Worm (Caenorhabditis elegans) whole organism, early embryonic: ENCODE data around the gene cisd-1.

Experiments used
- B0310.2 ChIP-seq: sonication (generic microtip); optimal IDR thresholded peaks from 2 replicates; lab custom pipeline; 2016; ENCODE audit warnings: mild to moderate bottlenecking, missing genetic modification characterization, missing compliant biosample characterization
- F13C5.2 ChIP-seq: sonication (generic microtip); optimal IDR thresholded peaks from 2 replicates; lab custom pipeline; 2017; ENCODE audit warnings: mild to moderate bottlenecking, missing genetic modification characterization, inconsistent platforms, missing compliant biosample characterization
- aly-1 ChIP-seq: sonication (generic microtip); optimal IDR thresholded peaks from 2 replicates; lab custom pipeline; 2016; ENCODE audit warnings: missing genetic modification characterization, missing compliant biosample characterization
- ama-1 ChIP-seq: fragments of 150-350 bp; optimal IDR thresholded peaks from 2 replicates; lab custom pipeline; 2014
- ceh-13 ChIP-seq: fragments of 200-800 bp; sonication (Bioruptor generic); optimal IDR thresholded peaks from 2 replicates; lab custom pipeline; 2018; ENCODE audit warnings: mild to moderate bottlenecking, missing genetic modification characterization, missing compliant biosample characterization
- ceh-36 ChIP-seq: sonication (generic microtip); optimal IDR thresholded peaks from 2 replicates; lab custom pipeline; 2016; ENCODE audit warnings: missing genetic modification characterization, inconsistent platforms, missing compliant biosample characterization
- ets-7 ChIP-seq: sonication (generic microtip); optimal IDR thresholded peaks from 2 replicates; lab custom pipeline; 2016; ENCODE audit warnings: missing genotype, missing genetic modification characterization, missing compliant biosample characterization
- flt-1 ChIP-seq: fragments of 200-800 bp; sonication (Bioruptor generic); IDR thresholded peaks from 2 replicates; pipeline ENCODE4 v1.3.6; 2022; ENCODE audit warnings: missing genetic modification characterization, missing compliant biosample characterization
- hmbx-1 ChIP-seq: sonication (generic microtip); optimal IDR thresholded peaks from 2 replicates; lab custom pipeline; 2016; ENCODE audit warnings: mild to moderate bottlenecking, missing genetic modification characterization, missing compliant biosample characterization
- hmg-4 ChIP-seq: fragments of 200-800 bp; sonication (Bioruptor generic); optimal IDR thresholded peaks from 2 replicates; lab custom pipeline; 2018; ENCODE audit warnings: mild to moderate bottlenecking, missing genetic modification characterization, missing compliant biosample characterization
- hnd-1 ChIP-seq: sonication (generic microtip); optimal IDR thresholded peaks from 2 replicates; lab custom pipeline; 2016; ENCODE audit warnings: missing genetic modification characterization, missing compliant biosample characterization
- pes-1 ChIP-seq: fragments of 200-800 bp; sonication (Bioruptor generic); IDR thresholded peaks from 2 replicates; pipeline ENCODE4 v1.3.6; 2022; ENCODE audit warnings: missing genetic modification reagents, missing genetic modification characterization, missing compliant biosample characterization
- scrt-1 ChIP-seq: fragments of 200-800 bp; sonication (Bioruptor generic); IDR thresholded peaks from 2 replicates; pipeline ENCODE4 v1.3.6; 2022; ENCODE audit warnings: missing genetic modification characterization, missing compliant biosample characterization
- sea-1 ChIP-seq: fragments of 200-800 bp; sonication (Bioruptor generic); conservative IDR thresholded peaks from 2 replicates; pipeline ENCODE4 v1.3.6; 2022; ENCODE audit warnings: missing genetic modification characterization, missing compliant biosample characterization
- tbx-11 ChIP-seq: fragments of 200-800 bp; sonication (Bioruptor generic); IDR thresholded peaks from 2 replicates; pipeline ENCODE4 v1.3.6; 2022; ENCODE audit warnings: missing genetic modification characterization, missing compliant biosample characterization
- tbx-37 ChIP-seq: fragments of 200-800 bp; sonication (Bioruptor generic); conservative IDR thresholded peaks from 2 replicates; pipeline ENCODE4 v1.3.6; 2022; ENCODE audit warnings: missing genetic modification reagents, missing genetic modification characterization, missing compliant biosample characterization
- tra-4 ChIP-seq: sonication (generic microtip); optimal IDR thresholded peaks from 2 replicates; lab custom pipeline; 2017; ENCODE audit warnings: missing genetic modification characterization, missing compliant biosample characterization

cisd-1 gene

DNA sequence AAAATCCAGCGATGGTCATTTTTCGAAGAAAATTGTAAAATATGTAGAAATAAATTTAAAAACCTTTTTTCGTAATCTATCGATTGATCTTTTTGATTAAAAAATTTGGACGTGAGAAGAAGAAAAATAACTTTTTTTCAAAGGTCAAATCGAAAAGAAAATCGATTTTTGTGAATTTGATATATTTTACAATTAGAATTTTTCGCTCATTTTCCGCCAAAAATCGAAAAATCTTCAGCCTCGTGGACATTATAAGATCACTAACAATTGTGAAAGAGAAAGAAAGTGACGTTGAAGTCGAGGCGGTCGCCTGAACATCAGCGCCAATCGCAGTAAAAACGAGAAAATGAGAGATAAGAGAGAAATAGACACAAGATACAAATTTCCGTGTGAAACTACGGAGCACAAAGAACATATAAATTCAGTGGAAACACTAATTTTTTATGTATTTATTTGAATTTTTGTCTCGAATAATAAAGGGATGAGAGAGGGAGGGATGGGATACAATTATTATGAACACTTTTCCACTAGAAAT, at the start of gene cisd-1:
Gene cisd-1, minus strand, starts transcription at position 51 of the 535 bp plus-strand sequence.
- TF ChIP-seq ceh-13 (no peak), ama-1 (no peak), tbx-11 (GFP tag; lab: Robert Waterston, UW) (no peak), B0310.2 (tag; lab: Kevin White, UChicago) (no peak), F13C5.2 (tag; lab: Kevin White, UChicago) (no peak), hmg-4 (no peak), ets-7 (tag; lab: Kevin White, UChicago) (no peak), pes-1 (GFP tag; lab: Robert Waterston, UW) (no peak), tbx-37 (GFP tag; lab: Robert Waterston, UW) (no peak), aly-1 (tag; lab: Kevin White, UChicago) (no peak), hnd-1 (tag; lab: Kevin White, UChicago) (no peak), sea-1 (no peak), ceh-36 (no peak), hmbx-1 (no peak), flt-1 (GFP tag; lab: Robert Waterston, UW) (no peak), scrt-1 (GFP tag; lab: Robert Waterston, UW) (no peak), tra-4 (tag; lab: Kevin White, UChicago) (no peak)

- no peak for TF ChIP-seq pes-1 (GFP tag; lab: Robert Waterston, UW)
- TF ChIP-seq tra-4 (tag; lab: Kevin White, UChicago), result no peak
- TF ChIP-seq ceh-36, result no peak
- no peak for TF ChIP-seq hnd-1 (tag; lab: Kevin White, UChicago)
- no peak for TF ChIP-seq scrt-1 (GFP tag; lab: Robert Waterston, UW)
- TF ChIP-seq tbx-11 (GFP tag; lab: Robert Waterston, UW), result no peak
- no peak for TF ChIP-seq flt-1 (GFP tag; lab: Robert Waterston, UW)
- TF ChIP-seq ama-1, result no peak
- no peak for TF ChIP-seq ceh-13
- no peak for TF ChIP-seq hmg-4
- no peak for TF ChIP-seq aly-1 (tag; lab: Kevin White, UChicago)
- no peak for TF ChIP-seq ets-7 (tag; lab: Kevin White, UChicago)
- no peak for TF ChIP-seq sea-1
- TF ChIP-seq B0310.2 (tag; lab: Kevin White, UChicago), result no peak
- no peak for TF ChIP-seq F13C5.2 (tag; lab: Kevin White, UChicago)
- no peak for TF ChIP-seq tbx-37 (GFP tag; lab: Robert Waterston, UW)
- TF ChIP-seq hmbx-1, result no peak
Observed at ce11 chrII:11518184-11518583, 48.8 kb upstream of the cisd-1 start, which contains the start of gene B0334.10. Gene B0334.10, plus strand, starts transcription at chrII:11518484.

- TF ChIP-seq flt-1 (GFP tag; lab: Robert Waterston, UW) (no peak), hmg-4 (no peak), ceh-36 (no peak), tra-4 (tag; lab: Kevin White, UChicago) (no peak), tbx-37 (GFP tag; lab: Robert Waterston, UW) (no peak), pes-1 (GFP tag; lab: Robert Waterston, UW) (no peak), aly-1 (tag; lab: Kevin White, UChicago) (no peak), B0310.2 (tag; lab: Kevin White, UChicago) (no peak), ceh-13 (no peak), ama-1 (no peak), ets-7 (tag; lab: Kevin White, UChicago) (no peak), hmbx-1 (no peak), scrt-1 (GFP tag; lab: Robert Waterston, UW) (no peak), tbx-11 (GFP tag; lab: Robert Waterston, UW) (no peak)
Observed at ce11 chrII:11514775-11515174, 45.4 kb upstream of the cisd-1 start, which contains the start of gene srh-44. Gene srh-44, plus strand, starts transcription at chrII:11515075.

DNA sequence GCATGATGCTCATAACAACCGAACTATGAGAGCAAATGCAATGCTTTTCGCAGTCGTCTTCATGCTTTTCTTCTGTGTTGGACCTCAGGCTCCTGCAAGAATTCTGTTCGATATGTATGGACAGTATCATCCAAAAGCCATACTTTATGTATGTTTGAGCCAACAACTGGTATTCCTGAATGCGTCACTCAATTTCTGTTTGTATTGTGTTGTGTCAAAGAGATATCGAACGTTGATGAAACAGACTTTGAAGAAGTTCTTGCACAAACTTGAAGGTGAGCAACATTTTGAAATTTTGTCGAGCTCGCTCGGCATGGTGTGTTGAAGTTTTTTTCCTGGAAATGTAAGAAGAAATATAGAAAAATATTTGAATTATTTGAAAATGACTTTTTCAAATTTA, 43.5 kb upstream of the cisd-1 start:
- TF ChIP-seq tbx-11 (GFP tag; lab: Robert Waterston, UW) (no peak), tbx-37 (GFP tag; lab: Robert Waterston, UW) (no peak), ets-7 (tag; lab: Kevin White, UChicago) (no peak), F13C5.2 (tag; lab: Kevin White, UChicago) (no peak), ceh-13 (no peak), scrt-1 (GFP tag; lab: Robert Waterston, UW) (no peak), hnd-1 (tag; lab: Kevin White, UChicago) (no peak), aly-1 (tag; lab: Kevin White, UChicago) (no peak), sea-1 (no peak), pes-1 (GFP tag; lab: Robert Waterston, UW) (no peak), hmg-4 (no peak), ama-1 (no peak)

DNA sequence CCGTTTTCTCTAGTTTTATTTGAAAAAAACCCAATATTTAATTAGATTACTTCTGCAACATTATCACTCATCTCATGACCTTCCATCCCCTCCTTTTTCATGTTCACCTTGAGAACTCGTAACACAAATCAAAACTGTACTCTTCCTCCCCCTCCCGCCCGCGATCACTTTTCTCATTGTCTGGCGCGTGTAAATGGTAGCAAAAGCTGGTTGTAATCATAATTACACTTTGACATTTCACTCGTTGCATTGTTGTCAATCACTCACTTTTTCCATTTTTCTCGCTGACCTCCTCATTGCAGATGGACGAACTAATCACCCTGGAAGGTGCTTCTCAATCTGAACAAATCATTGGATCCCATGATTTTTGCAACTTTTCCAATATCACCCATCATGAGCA, 40.9 kb upstream of the cisd-1 start, which contains the start of gene npr-41:
Gene npr-41, plus strand, starts transcription at position 301 of the 400 bp plus-strand sequence.
- no peak for TF ChIP-seq hmbx-1
- no peak for TF ChIP-seq hmg-4
- no peak for TF ChIP-seq B0310.2 (tag; lab: Kevin White, UChicago)
- TF ChIP-seq ets-7 (tag; lab: Kevin White, UChicago), result no peak
- TF ChIP-seq flt-1 (GFP tag; lab: Robert Waterston, UW), result no peak

ce11 chrII:11503761-11504160, 34.3 kb upstream of the cisd-1 start:
- TF ChIP-seq hnd-1 (tag; lab: Kevin White, UChicago) (no peak), aly-1 (tag; lab: Kevin White, UChicago) (no peak), scrt-1 (GFP tag; lab: Robert Waterston, UW) (0 out of 2 replicates have a peak, but pooled peaks have one; percentile 37), tbx-37 (GFP tag; lab: Robert Waterston, UW) (no peak), ets-7 (tag; lab: Kevin White, UChicago) (no peak), ceh-36 (peak; percentile 86), hmbx-1 (no peak)

DNA sequence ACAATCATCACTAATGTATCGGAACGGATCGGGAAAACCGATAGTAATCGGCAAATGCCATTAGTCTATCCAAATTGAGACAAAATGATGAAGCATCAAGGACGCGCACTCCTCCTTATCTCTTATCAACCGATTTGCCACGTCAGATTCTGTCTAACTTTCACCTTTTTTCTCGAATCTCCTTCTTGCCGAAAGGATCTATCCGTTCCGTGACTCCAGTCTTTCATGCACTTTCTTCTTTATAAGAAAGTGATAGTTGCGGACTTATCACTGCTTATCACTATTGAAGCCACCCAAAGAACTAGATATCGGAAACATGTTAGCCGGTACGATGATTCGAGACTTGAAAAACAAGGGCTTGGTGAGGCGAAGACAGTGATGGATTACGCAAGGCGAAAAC, 32.5 kb upstream of the cisd-1 start:
- no peak for TF ChIP-seq pes-1 (GFP tag; lab: Robert Waterston, UW)
- no peak for TF ChIP-seq tbx-37 (GFP tag; lab: Robert Waterston, UW)
- TF ChIP-seq hmbx-1, result no peak
- TF ChIP-seq F13C5.2 (tag; lab: Kevin White, UChicago), result no peak
- no peak for TF ChIP-seq ets-7 (tag; lab: Kevin White, UChicago)
- no peak for TF ChIP-seq scrt-1 (GFP tag; lab: Robert Waterston, UW)
- no peak for TF ChIP-seq hmg-4
- TF ChIP-seq tra-4 (tag; lab: Kevin White, UChicago), result no peak
- no peak for TF ChIP-seq aly-1 (tag; lab: Kevin White, UChicago)
- no peak for TF ChIP-seq hnd-1 (tag; lab: Kevin White, UChicago)
- TF ChIP-seq B0310.2 (tag; lab: Kevin White, UChicago), result no peak
- TF ChIP-seq sea-1, result no peak
- no peak for TF ChIP-seq tbx-11 (GFP tag; lab: Robert Waterston, UW)
